Worm (Caenorhabditis elegans) whole organism, L3 larva: ENCODE results near the gene F40B5.2.
A peak's percentile ranks its signal among the peaks of the same experiment; 100 is the strongest.

Experiments
- R02D3.7 ChIP-seq: fragments of 150-350 bp; optimal IDR thresholded peaks from 2 replicates; lab custom pipeline; 2014; ENCODE audit warnings: missing biosample characterization, missing genetic modification characterization
- ZK546.5 ChIP-seq: sonication (generic microtip); optimal IDR thresholded peaks from 2 replicates; lab custom pipeline; 2017; ENCODE audit warnings: missing biosample characterization, missing genetic modification characterization
- aly-2 ChIP-seq: fragments of 150-350 bp; optimal IDR thresholded peaks from 2 replicates; lab custom pipeline; 2014; ENCODE audit warnings: missing biosample characterization, missing genetic modification characterization
- ceh-16 ChIP-seq: sonication (generic microtip); optimal IDR thresholded peaks from 2 replicates; lab custom pipeline; 2017; ENCODE audit warnings: missing biosample characterization, missing genetic modification characterization
- ceh-28 ChIP-seq: fragments of 150-350 bp; optimal IDR thresholded peaks from 2 replicates; lab custom pipeline; 2014; ENCODE audit warnings: missing biosample characterization, missing genetic modification reagents, missing genetic modification characterization
- daf-12 ChIP-seq: fragments of 150-350 bp; optimal IDR thresholded peaks from 2 replicates; lab custom pipeline; 2014; ENCODE audit warnings: missing biosample characterization, missing genetic modification reagents, missing genetic modification characterization
- egl-27 ChIP-seq: sonication (generic microtip); optimal IDR thresholded peaks from 4 replicates; lab custom pipeline; 2017; ENCODE audit warnings: missing biosample characterization, missing genetic modification reagents, missing genetic modification characterization
- elt-1 ChIP-seq: fragments of 150-350 bp; optimal IDR thresholded peaks from 2 replicates; lab custom pipeline; 2014; ENCODE audit warnings: missing biosample characterization, missing genetic modification characterization
- elt-2 ChIP-seq: sonication (generic microtip); optimal IDR thresholded peaks from 2 replicates; lab custom pipeline; 2016; ENCODE audit warnings: missing genetic modification reagents, mild to moderate bottlenecking, missing genetic modification characterization, missing compliant biosample characterization
- fkh-10 ChIP-seq: sonication (generic microtip); optimal IDR thresholded peaks from 2 replicates; lab custom pipeline; 2017; ENCODE audit warnings: missing biosample characterization, missing genetic modification reagents, missing genetic modification characterization
- fos-1 ChIP-seq: fragments of 150-350 bp; optimal IDR thresholded peaks from 2 replicates; lab custom pipeline; 2014; ENCODE audit warnings: missing biosample characterization, missing genetic modification characterization
- lin-15B ChIP-seq: fragments of 150-350 bp; optimal IDR thresholded peaks from 2 replicates; lab custom pipeline; 2014; ENCODE audit warnings: missing biosample characterization, missing genetic modification characterization
- lsy-12 ChIP-seq: sonication (generic microtip); optimal IDR thresholded peaks from 2 replicates; lab custom pipeline; 2016; ENCODE audit warnings: mild to moderate bottlenecking, missing genetic modification characterization, missing compliant biosample characterization
- mdl-1 ChIP-seq: fragments of 150-350 bp; optimal IDR thresholded peaks from 2 replicates; lab custom pipeline; 2014; ENCODE audit warnings: missing biosample characterization, missing genetic modification characterization
- nfya-1 ChIP-seq: sonication (generic microtip); optimal IDR thresholded peaks from 2 replicates; lab custom pipeline; 2017; ENCODE audit warnings: missing genetic modification characterization, mild to moderate bottlenecking, missing compliant biosample characterization, antibody characterized with exemption, moderate library complexity; ENCODE audit not compliant: insufficient read depth
- nhr-11 ChIP-seq: fragments of 150-350 bp; optimal IDR thresholded peaks from 2 replicates; lab custom pipeline; 2014; ENCODE audit warnings: missing biosample characterization, missing genetic modification characterization
- nhr-23 ChIP-seq: fragments of 150-350 bp; optimal IDR thresholded peaks from 2 replicates; lab custom pipeline; 2014; ENCODE audit warnings: missing biosample characterization, missing genetic modification reagents, missing genetic modification characterization
- nhr-237 ChIP-seq: fragments of 150-350 bp; optimal IDR thresholded peaks from 2 replicates; lab custom pipeline; 2014; ENCODE audit warnings: missing biosample characterization, missing genetic modification characterization
- nhr-25 ChIP-seq: sonication (generic microtip); optimal IDR thresholded peaks from 2 replicates; lab custom pipeline; 2017; ENCODE audit warnings: missing biosample characterization, missing genetic modification characterization
- nhr-28 ChIP-seq: fragments of 150-350 bp; optimal IDR thresholded peaks from 2 replicates; lab custom pipeline; 2014; ENCODE audit warnings: missing biosample characterization, missing genetic modification characterization
- nhr-77 ChIP-seq: fragments of 150-350 bp; optimal IDR thresholded peaks from 2 replicates; lab custom pipeline; 2014; ENCODE audit warnings: missing biosample characterization, missing genetic modification characterization
- pha-4 ChIP-seq: fragments of 150-350 bp; optimal IDR thresholded peaks from 2 replicates; lab custom pipeline; 2014; ENCODE audit warnings: missing biosample characterization, missing genetic modification reagents, missing genetic modification characterization
- pqm-1 ChIP-seq: fragments of 150-350 bp; optimal IDR thresholded peaks from 2 replicates; lab custom pipeline; 2017; ENCODE audit warnings: missing biosample characterization, missing genetic modification characterization, inconsistent platforms
- skn-1 ChIP-seq: fragments of 150-350 bp; optimal IDR thresholded peaks from 2 replicates; lab custom pipeline; 2014; ENCODE audit warnings: missing biosample characterization, missing genetic modification characterization
- tbx-2 ChIP-seq: sonication (generic microtip); optimal IDR thresholded peaks from 2 replicates; lab custom pipeline; 2016; ENCODE audit warnings: mild to moderate bottlenecking, missing genetic modification characterization, missing compliant biosample characterization
- unc-62 ChIP-seq: fragments of 150-350 bp; sonication (generic microtip); optimal IDR thresholded peaks from 4 replicates; lab custom pipeline; 2014; ENCODE audit warnings: missing biosample characterization, missing genetic modification reagents, missing genetic modification characterization
- zag-1 ChIP-seq: fragments of 150-350 bp; optimal IDR thresholded peaks from 2 replicates; lab custom pipeline; 2014; ENCODE audit warnings: missing biosample characterization, missing genetic modification characterization
- ztf-11 ChIP-seq: fragments of 150-350 bp; optimal IDR thresholded peaks from 2 replicates; lab custom pipeline; 2014; ENCODE audit warnings: missing biosample characterization, missing genetic modification characterization
- ztf-4 ChIP-seq: fragments of 150-350 bp; optimal IDR thresholded peaks from 2 replicates; lab custom pipeline; 2014; ENCODE audit warnings: missing biosample characterization, missing genetic modification characterization

The F40B5.2 gene

ce11 chrX:8340393-8340792 is 27.3 kb upstream of the F40B5.2 start, which contains the start of gene F55E10.2:
Gene F55E10.2 (plus strand): TSS chrX:8340693.
- no peak for TF ChIP-seq nfya-1
- no peak for TF ChIP-seq nhr-23
- TF ChIP-seq ztf-4 (tag; lab: Kevin White, UChicago): no peak
- no peak for TF ChIP-seq fos-1 (tag; lab: Kevin White, UChicago)
- TF ChIP-seq tbx-2 (tag; lab: Kevin White, UChicago): no peak
- TF ChIP-seq nhr-77 (tag; lab: Kevin White, UChicago): no peak
- no peak for TF ChIP-seq egl-27 (tag; lab: Kevin White, UChicago)
- no peak for TF ChIP-seq nhr-25 (tag; lab: Kevin White, UChicago)
- no peak for TF ChIP-seq nhr-11 (tag; lab: Kevin White, UChicago)
- no peak for TF ChIP-seq ceh-16 (tag; lab: Kevin White, UChicago)

ce11 chrX:8341675-8342074 is 26.0 kb upstream of the F40B5.2 start, which contains the start of gene F55E10.1:
Gene F55E10.1 (plus strand): TSS chrX:8341975.
- TF ChIP-seq ztf-4 (tag; lab: Kevin White, UChicago): no peak
- TF ChIP-seq skn-1 (tag; lab: Kevin White, UChicago): no peak
- TF ChIP-seq egl-27 (tag; lab: Kevin White, UChicago): no peak
- no peak for TF ChIP-seq ztf-11 (tag; lab: Kevin White, UChicago)
- no peak for TF ChIP-seq elt-1
- no peak for TF ChIP-seq unc-62 (GFP tag; lab: Kevin White, UChicago)
- no peak for TF ChIP-seq nhr-25 (tag; lab: Kevin White, UChicago)
- no peak for TF ChIP-seq pha-4 (tag; lab: Kevin White, UChicago)
- no peak for TF ChIP-seq nhr-77 (tag; lab: Kevin White, UChicago)
- TF ChIP-seq elt-2 (tag; lab: Kevin White, UChicago): no peak
- TF ChIP-seq lsy-12 (tag; lab: Kevin White, UChicago): no peak
- TF ChIP-seq nhr-23: no peak
- TF ChIP-seq nhr-11 (tag; lab: Kevin White, UChicago): no peak
- TF ChIP-seq lin-15B (tag; lab: Kevin White, UChicago): no peak

DNA sequence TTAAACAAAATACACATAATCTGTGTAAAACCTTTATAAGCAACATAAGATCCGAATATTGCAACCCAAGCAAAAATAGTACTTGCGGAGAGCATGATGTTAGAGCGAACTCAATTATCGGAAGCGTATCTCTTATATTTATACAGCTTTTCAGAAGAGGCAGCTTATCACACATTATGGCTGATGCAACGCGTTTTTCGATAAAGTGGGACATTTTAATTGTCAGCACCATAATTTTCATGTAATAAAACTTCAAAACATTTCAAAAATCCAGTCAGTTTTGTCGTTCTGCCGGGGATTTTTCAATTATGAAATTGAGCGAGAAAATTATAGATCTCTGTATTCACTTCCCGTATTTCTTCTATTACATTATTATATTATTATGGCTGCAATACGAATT is 21.4 kb upstream of the F40B5.2 start, which contains the start of gene drd-5:
TSS of gene drd-5 (minus strand) at position 101 of the 400 bp plus-strand sequence.
- TF ChIP-seq ztf-4 (tag; lab: Kevin White, UChicago) (no peak), elt-2 (tag; lab: Kevin White, UChicago) (peak; percentile 59)
- TF ChIP-seq, all 47 proteins: peak for 1

DNA sequence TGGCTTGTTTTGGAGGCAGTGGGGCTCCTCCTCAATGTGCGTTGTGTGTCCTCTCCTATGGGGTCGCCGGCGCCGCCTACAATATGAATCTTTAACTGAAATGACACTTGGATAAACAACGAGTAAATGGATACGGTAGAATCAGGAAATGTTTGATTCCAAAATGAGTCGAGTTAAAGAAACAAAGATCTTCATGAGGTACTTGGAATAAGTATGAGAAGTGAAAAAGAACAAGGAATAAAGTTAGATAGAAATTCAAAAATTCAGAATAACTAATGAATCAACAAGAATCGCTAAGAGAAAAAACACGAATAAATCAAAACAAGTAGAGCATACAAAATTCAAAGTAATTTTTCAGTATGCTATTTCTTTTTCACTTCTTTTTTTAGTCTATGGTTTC is 16.7 kb upstream of the F40B5.2 start, which contains the start of gene npr-28:
TSS of gene npr-28 (minus strand) at position 101 of the 400 bp plus-strand sequence.
- no peak for TF ChIP-seq nhr-237 (tag; lab: Kevin White, UChicago)

- TF ChIP-seq unc-62 (GFP tag; lab: Kevin White, UChicago): no peak
- no peak for TF ChIP-seq elt-1
These were observed 13.3 kb upstream of the F40B5.2 start for ce11 chrX:8354284-8354784.

DNA sequence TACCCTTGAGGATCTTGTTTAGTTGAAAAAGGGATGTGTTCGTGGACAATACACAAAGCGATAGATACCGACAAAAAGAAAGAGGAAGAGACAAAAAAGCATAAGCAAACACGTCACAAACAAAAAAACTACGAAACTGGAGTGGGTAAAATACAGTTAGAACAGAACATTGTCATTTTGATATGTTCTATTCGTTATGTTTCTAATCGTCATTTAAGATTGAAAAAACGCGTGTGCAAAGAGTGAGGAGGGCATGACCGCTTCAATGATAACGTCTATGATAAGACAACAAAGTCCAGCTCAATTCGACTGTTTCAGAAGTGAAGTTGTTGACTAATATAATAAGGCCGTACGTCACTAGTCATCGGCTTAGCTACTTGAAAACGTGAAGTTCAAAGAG is 12.3 kb upstream of the F40B5.2 start:
- TF ChIP-seq egl-27 (tag; lab: Kevin White, UChicago): no peak
- peak; percentile 88 for TF ChIP-seq elt-2 (tag; lab: Kevin White, UChicago)
- no peak for TF ChIP-seq elt-1
- no peak for TF ChIP-seq mdl-1 (tag; lab: Kevin White, UChicago)
- TF ChIP-seq ZK546.5: no peak
- no peak for TF ChIP-seq ceh-28 (tag; lab: Kevin White, UChicago)
- TF ChIP-seq R02D3.7 (tag; lab: Kevin White, UChicago): no peak
- TF ChIP-seq aly-2 (tag; lab: Kevin White, UChicago): no peak
- TF ChIP-seq pha-4 (tag; lab: Kevin White, UChicago): peak; percentile 72
- peak; percentile 92 for TF ChIP-seq pqm-1 (tag; lab: Kevin White, UChicago)
- TF ChIP-seq nhr-25 (tag; lab: Kevin White, UChicago): no peak
- TF ChIP-seq nfya-1: no peak

DNA sequence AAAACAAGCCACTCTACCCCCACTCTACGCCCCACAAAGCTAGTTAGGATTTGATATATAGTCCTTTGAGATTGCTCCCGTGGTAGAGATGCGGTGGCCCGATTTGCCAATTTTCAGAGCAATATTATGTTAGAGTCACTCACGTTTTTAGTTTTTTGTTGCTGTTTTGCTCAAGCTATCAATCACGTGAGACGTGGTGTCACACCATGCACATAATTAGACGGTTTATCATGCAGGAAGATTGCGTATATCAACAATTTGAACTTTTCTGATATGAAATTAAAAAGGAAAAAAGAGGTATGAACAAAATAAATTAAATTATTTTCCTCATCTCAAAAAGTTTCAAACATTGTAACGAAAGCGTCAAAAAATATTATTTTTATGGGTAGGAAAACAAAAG is 11.3 kb upstream of the F40B5.2 start:
- peak; percentile 30 for TF ChIP-seq pha-4 (tag; lab: Kevin White, UChicago)
- peak; percentile 70 for TF ChIP-seq elt-2 (tag; lab: Kevin White, UChicago)
- TF ChIP-seq fos-1 (tag; lab: Kevin White, UChicago): no peak
- TF ChIP-seq zag-1: no peak
- TF ChIP-seq nhr-28 (tag; lab: Kevin White, UChicago): no peak
- TF ChIP-seq R02D3.7 (tag; lab: Kevin White, UChicago): no peak
- TF ChIP-seq daf-12 (tag; lab: Kevin White, UChicago): no peak
- TF ChIP-seq nfya-1: no peak
- TF ChIP-seq fkh-10: no peak
- TF ChIP-seq egl-27 (tag; lab: Kevin White, UChicago): no peak
